Fruit fly (Drosophila melanogaster): ENCODE data around the gene EloA.
A peak's percentile ranks its signal among the peaks of the same experiment; 100 is the strongest.

Gene EloA

dm6 chr3R:23257986-23258427, 6.6 kb downstream of the EloA start, which contains the start of the genes wda and Pex11c (continued):
- TF ChIP-seq CG17568 (GFP tag; optimal IDR thresholded peaks at IDR 0.05) = peak; percentile 38
- no peak for TF ChIP-seq CG4707 (GFP tag; optimal IDR thresholded peaks at IDR 0.05)
- no peak for TF ChIP-seq chm (GFP tag; IDR thresholded peaks at IDR 0.05)
- TF ChIP-seq CG18619 (GFP tag; optimal IDR thresholded peaks at IDR 0.05) = peak; percentile 88
- peak; percentile 73; the same call in 1 of the 2 replicates for TF ChIP-seq ap (GFP tag; IDR thresholded peaks at IDR 0.05)
- peak; percentile 29 for TF ChIP-seq chn (GFP tag; optimal IDR thresholded peaks at IDR 0.05)
- TF ChIP-seq CG17328 (GFP tag; IDR thresholded peaks at IDR 0.05) = peak; percentile 85
- no peak for TF ChIP-seq gcm2 (GFP tag; optimal IDR thresholded peaks at IDR 0.05)
- peak in 1 of 2 experiments; percentile 2 for TF ChIP-seq Pdp1 (GFP tag; optimal IDR thresholded peaks at IDR 0.05)
- no peak for TF ChIP-seq abd-A (tag; optimal IDR thresholded peaks at IDR 0.05)
- no peak for TF ChIP-seq CG9876 (GFP tag; optimal IDR thresholded peaks at IDR 0.05)
- TF ChIP-seq kay (GFP tag; optimal IDR thresholded peaks at IDR 0.05) = peak; percentile 60
- TF ChIP-seq pb (GFP tag; optimal IDR thresholded peaks at IDR 0.05) = no peak
- peak; percentile 61 for TF ChIP-seq psq (GFP tag; optimal IDR thresholded peaks at IDR 0.05)
- peak; percentile 75 for TF ChIP-seq CG2875 (GFP tag; optimal IDR thresholded peaks at IDR 0.05)
- peak; percentile 97 for TF ChIP-seq CG2712 (tag; optimal IDR thresholded peaks at IDR 0.05)
- TF ChIP-seq insv (GFP tag; optimal IDR thresholded peaks at IDR 0.05) = peak in 1 of 2 experiments; percentile 52
- TF ChIP-seq otp (GFP tag; IDR thresholded peaks at IDR 0.05) = peak; percentile 68; the same call in 1 of the 3 replicates
- TF ChIP-seq CG31224 (GFP tag; IDR thresholded peaks at IDR 0.05) = no peak; the same call in none of the 2 replicates
- peak; percentile 58 for TF ChIP-seq CG4820 (GFP tag; optimal IDR thresholded peaks at IDR 0.05)
- peak; percentile 72 for TF ChIP-seq tup (GFP tag; optimal IDR thresholded peaks at IDR 0.05)
- TF ChIP-seq CG4730 (GFP tag; IDR thresholded peaks at IDR 0.05) = peak; percentile 83; the same call in 1 of the 2 replicates
- TF ChIP-seq CG7963 (GFP tag; IDR thresholded peaks at IDR 0.05; ENCODE audit: partially characterized antibody) = no peak
- peak; percentile 69 for TF ChIP-seq CG1233 (GFP tag; optimal IDR thresholded peaks at IDR 0.05)
- peak; percentile 82 for TF ChIP-seq CG14014 (GFP tag; IDR thresholded peaks at IDR 0.05)
- no peak for TF ChIP-seq sisA (GFP tag; IDR thresholded peaks at IDR 0.05)
- peak; percentile 79 for TF ChIP-seq CG9437 (GFP tag; optimal IDR thresholded peaks at IDR 0.05)
- peak; percentile 35; the same call in 1 of the 2 replicates for TF ChIP-seq CG2129 (GFP tag; IDR thresholded peaks at IDR 0.05; ENCODE audit: partially characterized antibody)
- peak; percentile 87 for TF ChIP-seq Xbp1 (GFP tag; optimal IDR thresholded peaks at IDR 0.05)
- TF ChIP-seq NK7.1 (GFP tag; optimal IDR thresholded peaks at IDR 0.05) = no peak
- TF ChIP-seq CG11398 (GFP tag; optimal IDR thresholded peaks at IDR 0.05) = no peak
- TF ChIP-seq Optix (GFP tag; IDR thresholded peaks at IDR 0.05) = no peak
- TF ChIP-seq CG15601 (tag; optimal IDR thresholded peaks at IDR 0.05) = peak; percentile 89
- no peak for TF ChIP-seq CkIIα-i1 (GFP tag; IDR thresholded peaks at IDR 0.05)
- no peak; the same call in 1 of the 2 replicates for TF ChIP-seq Rx (GFP tag; IDR thresholded peaks at IDR 0.05)
- peak; percentile 52 for TF ChIP-seq zfh2 (GFP tag; optimal IDR thresholded peaks at IDR 0.05)
- 0 out of 2 replicates have a peak, but pooled peaks have one; percentile 40 for TF ChIP-seq CG17612 (GFP tag; IDR thresholded peaks at IDR 0.05)
- TF ChIP-seq Hand (GFP tag; optimal IDR thresholded peaks at IDR 0.05) = peak; percentile 68
- TF ChIP-seq Oaz (GFP tag; IDR thresholded peaks at IDR 0.05) = no peak
- TF ChIP-seq nerfin-2 (GFP tag; IDR thresholded peaks at IDR 0.05; ENCODE audit: partially characterized antibody) = peak; percentile 33; the same call in 1 of the 2 replicates
- TF ChIP-seq Blimp-1 (GFP tag; optimal IDR thresholded peaks at IDR 0.05) = peak; percentile 59
- no peak; the same call in none of the 2 replicates for TF ChIP-seq ranshi (GFP tag; IDR thresholded peaks at IDR 0.05)
- TF ChIP-seq E2f2 (GFP tag; IDR thresholded peaks at IDR 0.05) = peak; percentile 73
- TF ChIP-seq ham (GFP tag; IDR thresholded peaks at IDR 0.05) = no peak
- peak; percentile 12 for TF ChIP-seq jumu (GFP tag; optimal IDR thresholded peaks at IDR 0.05)
- peak; percentile 73 for TF ChIP-seq CG30431 (GFP tag; optimal IDR thresholded peaks at IDR 0.05)
- TF ChIP-seq unc-4 (GFP tag; IDR thresholded peaks at IDR 0.05; ENCODE audit: partially characterized antibody) = peak; percentile 68; the same call in 1 of the 2 replicates
- peak; percentile 77 for TF ChIP-seq run (tag; optimal IDR thresholded peaks at IDR 0.05)
- peak; percentile 87; the same call in 1 of the 2 replicates for TF ChIP-seq lmd (GFP tag; IDR thresholded peaks at IDR 0.05)
- TF ChIP-seq CG4854 (GFP tag; optimal IDR thresholded peaks at IDR 0.05) = no peak
